Fruit fly (Drosophila melanogaster): ENCODE results near the gene et.

Gene et

dm6 chrX:19690050-19690449 lies 14.4 kb upstream of the et start:
- no peak for TF ChIP-seq CG8478 (optimal IDR thresholded peaks at IDR 0.05)
- no peak for TF ChIP-seq CTCF (optimal IDR thresholded peaks at IDR 0.05)

- TF ChIP-seq CG8478 (optimal IDR thresholded peaks at IDR 0.05) (no peak), CTCF (optimal IDR thresholded peaks at IDR 0.05) (no peak)
Observed at dm6 chrX:19688848-19689247, 13.2 kb upstream of the et start, which contains the start of gene CG14227. CG14227 (minus strand) TSS chrX:19688948.

DNA sequence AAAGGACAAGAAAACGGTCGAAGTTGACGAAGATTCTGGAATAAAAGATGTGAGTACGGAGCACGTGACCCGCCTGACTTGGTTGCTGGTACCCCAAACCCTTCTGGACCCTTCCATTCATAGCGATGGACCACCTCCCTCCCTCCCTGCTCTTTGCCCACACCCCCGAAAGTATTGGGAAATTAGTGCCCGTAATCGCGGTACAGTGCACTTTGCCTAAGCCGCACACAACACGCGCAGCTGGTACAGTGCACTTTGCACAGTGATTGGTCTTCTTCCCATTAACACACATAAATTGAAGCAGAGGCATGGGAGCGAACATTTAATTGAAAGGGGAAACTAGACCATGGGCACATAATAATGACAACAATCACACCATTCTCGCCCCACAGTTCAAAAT lies 8.4 kb upstream of the et start:
- no peak for TF ChIP-seq CG8478 (optimal IDR thresholded peaks at IDR 0.05)
- TF ChIP-seq CTCF (optimal IDR thresholded peaks at IDR 0.05): no peak

- TF ChIP-seq CG8478 (optimal IDR thresholded peaks at IDR 0.05) (no peak), CTCF (optimal IDR thresholded peaks at IDR 0.05) (peak; percentile 64 to 83)
Observed at dm6 chrX:19683040-19683875, 7.6 kb upstream of the et start, which contains the start of the genes dome and Ubqn. dome (minus strand) TSS chrX:19683518. Ubqn (plus strand) TSS chrX:19683808.

dm6 chrX:19679207-19679606 lies 3.5 kb upstream of the et start:
- no peak for TF ChIP-seq CG8478 (optimal IDR thresholded peaks at IDR 0.05)
- peak; percentile 48 to 65 for TF ChIP-seq CTCF (optimal IDR thresholded peaks at IDR 0.05)

DNA sequence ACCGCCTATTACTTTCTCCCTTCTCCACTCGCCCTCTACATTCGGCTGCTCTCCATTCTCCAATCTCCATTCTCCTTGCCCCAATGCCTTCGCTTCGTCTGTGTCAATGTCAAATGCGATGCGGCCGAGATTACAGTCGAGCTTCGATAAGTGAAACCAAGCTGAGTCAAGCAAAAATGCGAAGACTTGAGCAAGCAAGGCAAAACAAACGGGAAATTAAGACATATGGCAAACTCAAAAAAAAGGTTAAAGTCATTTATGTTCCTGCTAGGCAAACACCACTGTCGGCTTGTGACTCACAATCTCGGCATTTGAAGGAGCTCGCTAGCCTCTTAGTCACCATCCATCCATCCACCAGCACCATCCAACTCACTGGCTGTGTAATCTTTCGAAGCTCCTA lies 7.3 kb downstream of the et start:
- TF ChIP-seq CG8478 (optimal IDR thresholded peaks at IDR 0.05) (no peak), CTCF (optimal IDR thresholded peaks at IDR 0.05) (peak in 1 of 2 experiments; percentile 29)

DNA sequence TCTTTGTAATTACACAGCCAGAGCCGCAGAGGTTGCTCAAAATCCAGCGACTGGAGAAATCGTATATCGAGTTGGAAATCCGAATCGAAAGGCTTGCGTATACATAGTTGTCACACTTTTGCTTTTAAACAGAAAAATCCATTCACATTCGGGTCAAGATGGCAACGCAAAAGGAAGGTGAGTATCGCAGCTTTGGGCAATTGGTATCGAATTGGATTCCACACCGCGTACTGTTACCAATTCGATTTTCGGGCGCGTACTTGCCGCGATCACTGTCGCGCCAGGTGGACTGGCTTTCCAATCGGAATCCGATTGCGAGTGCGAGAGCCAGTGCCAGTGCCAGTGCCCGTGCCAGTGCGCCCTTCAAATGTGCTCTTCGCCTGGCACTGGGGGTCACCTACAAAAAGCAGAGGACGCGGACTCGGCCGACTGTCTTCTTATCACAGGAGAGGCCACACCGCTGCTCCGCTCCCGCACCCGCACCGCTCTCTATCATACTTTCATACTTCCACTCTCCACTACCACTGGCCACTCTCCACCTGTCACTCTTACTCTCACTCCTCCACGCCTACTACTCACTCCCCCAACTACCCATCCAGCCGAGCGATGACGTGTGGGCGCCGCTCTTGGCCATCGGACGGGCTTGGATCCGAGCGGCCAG lies 8.1 kb downstream of the et start:
- TF ChIP-seq CG8478 (optimal IDR thresholded peaks at IDR 0.05): no peak
- no peak for TF ChIP-seq CTCF (optimal IDR thresholded peaks at IDR 0.05)

DNA sequence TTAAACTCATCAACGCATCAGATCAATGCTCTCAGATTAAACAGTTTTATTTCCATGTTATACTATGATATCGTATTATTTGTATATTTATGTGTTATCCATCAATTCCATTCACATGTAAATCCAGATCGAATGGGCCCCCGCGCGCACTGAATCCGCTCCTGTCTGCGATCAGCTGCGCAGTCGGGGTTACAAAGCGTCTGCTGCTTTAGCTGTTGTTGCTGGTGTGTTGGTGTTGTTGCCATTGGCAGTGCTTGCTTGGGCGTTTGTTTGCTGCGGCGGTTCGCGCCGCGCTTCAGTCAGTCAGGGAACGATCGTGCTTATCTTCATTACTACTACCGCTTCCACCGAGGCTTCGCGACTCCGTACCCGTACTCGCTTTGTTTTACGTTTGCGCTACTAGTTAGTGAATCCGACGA lies 8.7 kb downstream of the et start, which contains the start of gene Zw:
TSS of gene Zw (plus strand) at position 262 of the 419 bp plus-strand sequence.
- TF ChIP-seq CTCF (optimal IDR thresholded peaks at IDR 0.05): no peak
- no peak for TF ChIP-seq CG8478 (optimal IDR thresholded peaks at IDR 0.05)

- no peak for TF ChIP-seq CG8478 (optimal IDR thresholded peaks at IDR 0.05)
- TF ChIP-seq CTCF (optimal IDR thresholded peaks at IDR 0.05): no peak
Observed at dm6 chrX:19665684-19666141, 10.0 kb downstream of the et start.

- TF ChIP-seq CTCF (optimal IDR thresholded peaks at IDR 0.05) (no peak), CG8478 (optimal IDR thresholded peaks at IDR 0.05) (no peak)
Observed at dm6 chrX:19663859-19664728, 11.6 kb downstream of the et start, which contains the start of the genes CG14223 and Ssu72. CG14223 (minus strand) TSS chrX:19663971. Ssu72 (plus strand) TSS chrX:19664561.

DNA sequence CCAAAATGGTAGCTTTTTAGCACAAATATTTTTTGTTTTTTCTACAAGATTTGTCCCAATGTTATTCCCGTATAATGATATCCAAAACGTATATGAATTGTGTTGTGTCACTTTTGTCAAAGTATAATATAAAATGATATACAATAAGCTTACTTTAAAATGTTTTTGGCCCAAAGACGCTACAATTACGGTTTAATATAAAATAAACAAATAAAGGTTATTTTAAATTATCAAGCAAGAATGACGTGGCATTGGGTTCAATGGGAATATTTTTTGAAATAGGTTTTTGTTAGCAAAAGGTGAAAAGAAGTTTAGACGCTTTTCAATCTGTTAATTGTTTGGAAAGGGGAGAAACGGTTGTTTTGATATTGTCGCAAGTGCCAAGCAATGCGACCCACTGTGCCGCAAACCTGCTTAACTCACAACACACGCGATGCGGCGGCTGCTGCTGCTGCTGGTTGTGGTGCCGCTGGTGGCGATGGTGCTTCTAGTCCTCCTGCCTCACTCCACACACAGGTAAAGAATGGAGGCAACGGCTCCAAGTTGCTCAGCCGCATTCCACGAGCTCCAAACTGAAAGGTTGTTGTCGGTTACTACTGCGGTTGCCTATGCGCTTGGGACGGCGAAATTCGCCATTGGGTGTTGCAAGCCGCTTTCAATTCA lies 12.4 kb downstream of the et start:
- TF ChIP-seq CG8478 (optimal IDR thresholded peaks at IDR 0.05): no peak
- no peak for TF ChIP-seq CTCF (optimal IDR thresholded peaks at IDR 0.05)

- TF ChIP-seq CTCF (optimal IDR thresholded peaks at IDR 0.05) (no peak), CG8478 (optimal IDR thresholded peaks at IDR 0.05) (no peak)
Observed at dm6 chrX:19662583-19663195, 13.0 kb downstream of the et start.

dm6 chrX:19651757-19652419 lies 23.8 kb downstream of the et start, which contains the start of the genes Ranbp21 and Elys:
Ranbp21 (minus strand) TSS chrX:19652269.
Elys (plus strand) TSS chrX:19652305.
- peak in 1 of 2 experiments; percentile 23 for TF ChIP-seq CTCF (optimal IDR thresholded peaks at IDR 0.05)
- no peak for TF ChIP-seq CG8478 (optimal IDR thresholded peaks at IDR 0.05)

Data from S2 (cell line).